Worm (Caenorhabditis elegans) whole organism, L2 larva: ENCODE results near the gene srxa-10.

Experiments used
- R02D3.7 ChIP-seq: fragments of 150-350 bp; optimal IDR thresholded peaks from 2 replicates; lab custom pipeline; 2014; ENCODE audit warnings: missing biosample characterization, missing genetic modification characterization
- alr-1 ChIP-seq: fragments of 150-350 bp; optimal IDR thresholded peaks from 2 replicates; lab custom pipeline; 2014; ENCODE audit warnings: missing biosample characterization, missing genetic modification characterization
- ama-1 ChIP-seq: fragments of 150-350 bp; optimal IDR thresholded peaks from 2 replicates; lab custom pipeline; 2018; ENCODE audit warnings: inconsistent platforms
- ceh-82 ChIP-seq: fragments of 150-350 bp; optimal IDR thresholded peaks from 2 replicates; lab custom pipeline; 2014; ENCODE audit warnings: missing biosample characterization, missing genetic modification characterization
- egl-27 ChIP-seq: sonication (generic microtip); optimal IDR thresholded peaks from 3 replicates; lab custom pipeline; 2017; ENCODE audit warnings: missing biosample characterization, missing genetic modification reagents, missing genetic modification characterization
- fos-1 ChIP-seq: fragments of 150-350 bp; optimal IDR thresholded peaks from 2 replicates; lab custom pipeline; 2014; ENCODE audit warnings: missing biosample characterization, missing genetic modification characterization
- gmeb-1 ChIP-seq: fragments of 150-350 bp; optimal IDR thresholded peaks from 2 replicates; lab custom pipeline; 2014; ENCODE audit warnings: missing biosample characterization, missing genetic modification characterization
- lin-13 ChIP-seq: fragments of 150-350 bp; optimal IDR thresholded peaks from 2 replicates; lab custom pipeline; 2014; ENCODE audit warnings: missing biosample characterization, missing genetic modification reagents, missing genetic modification characterization
- mdl-1 ChIP-seq, 2 experiments: fragments of 150-350 bp in 1 of 2; sonication (generic microtip) in 1 of 2; optimal IDR thresholded peaks; 2 replicates each; lab custom pipeline; 2017; ENCODE audit warnings: missing biosample characterization in 2 of 2, missing genetic modification characterization in 2 of 2
- nhr-12 ChIP-seq: fragments of 150-350 bp; optimal IDR thresholded peaks from 2 replicates; lab custom pipeline; 2014; ENCODE audit warnings: missing biosample characterization, missing genetic modification characterization
- nhr-21 ChIP-seq: fragments of 150-350 bp; optimal IDR thresholded peaks from 2 replicates; lab custom pipeline; 2014; ENCODE audit warnings: missing biosample characterization, missing genetic modification characterization
- unc-39 ChIP-seq: fragments of 150-350 bp; optimal IDR thresholded peaks from 2 replicates; lab custom pipeline; 2014; ENCODE audit warnings: missing biosample characterization, missing genetic modification characterization
- unc-62 ChIP-seq: fragments of 150-350 bp; optimal IDR thresholded peaks from 2 replicates; lab custom pipeline; 2014; ENCODE audit warnings: missing biosample characterization, missing genetic modification reagents, missing genetic modification characterization
- ztf-11 ChIP-seq: sonication (generic microtip); optimal IDR thresholded peaks from 2 replicates; lab custom pipeline; 2017; ENCODE audit warnings: missing biosample characterization, missing genetic modification characterization

ce11 chrIII:9806968-9807559 lies 10.7 kb upstream of the srxa-10 start, which contains the start of gene ZK632.4:
- no peak for TF ChIP-seq mdl-1 (tag; optimal IDR thresholded peaks at IDR 0.05; lab: Kevin White, UChicago)
- no peak for TF ChIP-seq lin-13
- no peak for TF ChIP-seq unc-62 (GFP tag; lab: Kevin White, UChicago)
- no peak for TF ChIP-seq egl-27 (tag; lab: Kevin White, UChicago)
- TF ChIP-seq R02D3.7, result no peak
- TF ChIP-seq nhr-12 (tag; lab: Kevin White, UChicago), result no peak
- TF ChIP-seq alr-1 (tag; lab: Kevin White, UChicago), result no peak
- no peak for TF ChIP-seq unc-39 (tag; lab: Kevin White, UChicago)
- no peak for TF ChIP-seq nhr-21 (tag; lab: Kevin White, UChicago)
- no peak for TF ChIP-seq ama-1 (lab: Kevin White, UChicago)
- no peak for TF ChIP-seq gmeb-1 (tag; lab: Kevin White, UChicago)
- TF ChIP-seq ztf-11 (tag; lab: Kevin White, UChicago), result no peak
- TF ChIP-seq fos-1, result no peak
- TF ChIP-seq ceh-82 (tag; lab: Kevin White, UChicago), result no peak
